Worm (Caenorhabditis elegans): Measurements from ENCODE around the gene B0304.4.

ce11 chrII:4494532-4494931 is 28.5 kb downstream of the B0304.4 start:
- TF ChIP-seq snpc-4 (tag; optimal IDR thresholded peaks at IDR 0.05): no peak
- TF ChIP-seq unc-62 (GFP tag; optimal IDR thresholded peaks at IDR 0.05): no peak
- no peak for TF ChIP-seq nhr-12 (tag; optimal IDR thresholded peaks at IDR 0.05)
- no peak for TF ChIP-seq nhr-23 (tag; optimal IDR thresholded peaks at IDR 0.05)
- TF ChIP-seq ama-1 (optimal IDR thresholded peaks at IDR 0.05): no peak
- TF ChIP-seq blmp-1 (tag; optimal IDR thresholded peaks at IDR 0.05; ENCODE audit: insufficient read depth): no peak
- TF ChIP-seq nhr-77 (tag; optimal IDR thresholded peaks at IDR 0.05): no peak
- no peak for TF ChIP-seq elt-3 (tag; optimal IDR thresholded peaks at IDR 0.05)
- peak in 1 of 2 experiments; percentile 45 for TF ChIP-seq lsy-2 (tag; optimal IDR thresholded peaks at IDR 0.05)
- no peak for TF ChIP-seq alr-1 (tag; optimal IDR thresholded peaks at IDR 0.05)
- TF ChIP-seq sma-9 (GFP tag; optimal IDR thresholded peaks at IDR 0.05): peak; percentile 69
- TF ChIP-seq sma-9 (tag; optimal IDR thresholded peaks at IDR 0.05): no peak
- TF ChIP-seq mdl-1 (tag; optimal IDR thresholded peaks at IDR 0.05): no peak
